Worm (Caenorhabditis elegans) whole organism, young adult: Measurements from ENCODE around the gene F13D12.8.

ENCODE experiments used
- C06A6.2 ChIP-seq: fragments of 200-800 bp; sonication (Bioruptor generic); conservative IDR thresholded peaks from 2 replicates; pipeline ENCODE4 v1.3.6; 2022; ENCODE audit warnings: missing genetic modification characterization, missing compliant biosample characterization
- D2030.7 ChIP-seq: fragments of 200-800 bp; sonication (Bioruptor generic); IDR thresholded peaks from 2 replicates; pipeline ENCODE4 v1.3.6; 2022; ENCODE audit warnings: missing genetic modification reagents, missing genetic modification characterization, missing compliant biosample characterization
- F33H1.4 ChIP-seq: fragments of 200-800 bp; sonication (Bioruptor generic); IDR thresholded peaks from 2 replicates; pipeline ENCODE4 v1.3.6; 2022; ENCODE audit warnings: missing genetic modification reagents, missing genetic modification characterization, missing compliant biosample characterization
- F55B11.4 ChIP-seq: sonication (generic microtip); optimal IDR thresholded peaks from 2 replicates; lab custom pipeline; 2016; ENCODE audit warnings: missing compliant biosample characterization, missing genetic modification characterization, borderline replicate concordance; ENCODE audit not compliant: insufficient read depth
- K12H6.12 ChIP-seq: fragments of 200-800 bp; sonication (Bioruptor generic); optimal IDR thresholded peaks from 2 replicates; lab custom pipeline; 2018; ENCODE audit warnings: mild to moderate bottlenecking, missing genetic modification characterization, missing compliant biosample characterization
- T26A5.8 ChIP-seq: sonication (generic microtip); optimal IDR thresholded peaks from 2 replicates; lab custom pipeline; 2016; ENCODE audit warnings: missing genetic modification characterization, missing compliant biosample characterization
- Y67H2A.10 ChIP-seq: fragments of 200-800 bp; sonication (Bioruptor generic); conservative IDR thresholded peaks from 2 replicates; pipeline ENCODE4 v1.3.6; 2022; ENCODE audit warnings: missing genetic modification reagents, missing genetic modification characterization, missing compliant biosample characterization
- Y95B8A.8 ChIP-seq: fragments of 200-800 bp; sonication (Bioruptor generic); IDR thresholded peaks from 2 replicates; pipeline ENCODE4 v1.3.6; 2022; ENCODE audit warnings: missing genetic modification reagents, missing genetic modification characterization, missing compliant biosample characterization
- ZK185.1 ChIP-seq: sonication (generic microtip); optimal IDR thresholded peaks from 2 replicates; lab custom pipeline; 2016; ENCODE audit warnings: mild to moderate bottlenecking, missing genetic modification characterization, missing compliant biosample characterization; ENCODE audit not compliant: poor library complexity, severe bottlenecking
- ama-1 ChIP-seq, 3 experiments: fragments of 150-350 bp in 1 of 3; sonication (generic microtip) in 2 of 3; optimal IDR thresholded peaks; 2 replicates each; lab custom pipeline; 2014 to 2018; ENCODE audit warnings: missing biosample characterization in 2 of 3, missing genetic modification characterization in 2 of 3, missing genetic modification reagents in 2 of 3
- atf-7 ChIP-seq: sonication (generic microtip); optimal IDR thresholded peaks from 2 replicates; lab custom pipeline; 2017; ENCODE audit warnings: mild to moderate bottlenecking, missing genetic modification characterization, missing compliant biosample characterization
- athp-1 ChIP-seq: sonication (generic microtip); optimal IDR thresholded peaks from 2 replicates; lab custom pipeline; 2017; ENCODE audit warnings: mild to moderate bottlenecking, missing genetic modification characterization, missing compliant biosample characterization
- attf-5 ChIP-seq: fragments of 200-800 bp; sonication (Bioruptor generic); optimal IDR thresholded peaks from 2 replicates; lab custom pipeline; 2018; ENCODE audit warnings: mild to moderate bottlenecking, missing genetic modification characterization, missing compliant biosample characterization
- attf-6 ChIP-seq: fragments of 200-800 bp; sonication (Bioruptor generic); IDR thresholded peaks from 2 replicates; pipeline ENCODE4 v1.3.6; 2022; ENCODE audit warnings: missing genetic modification reagents, missing genetic modification characterization, missing compliant biosample characterization
- ccch-3 ChIP-seq: fragments of 200-800 bp; sonication (Bioruptor generic); optimal IDR thresholded peaks from 2 replicates; lab custom pipeline; 2018; ENCODE audit warnings: mild to moderate bottlenecking, missing genetic modification characterization, missing compliant biosample characterization
- cebp-2 ChIP-seq: fragments of 200-800 bp; sonication (Bioruptor generic); IDR thresholded peaks from 2 replicates; pipeline ENCODE4 v1.3.6; 2022; ENCODE audit warnings: missing genetic modification characterization, missing compliant biosample characterization
- ceh-100 ChIP-seq: fragments of 200-800 bp; sonication (Bioruptor generic); IDR thresholded peaks from 2 replicates; pipeline ENCODE4 v1.3.6; 2022; ENCODE audit warnings: missing genetic modification reagents, missing genetic modification characterization, missing compliant biosample characterization
- dpff-1 ChIP-seq: sonication (generic microtip); optimal IDR thresholded peaks from 2 replicates; lab custom pipeline; 2017; ENCODE audit warnings: mild to moderate bottlenecking, missing genetic modification characterization, missing compliant biosample characterization
- efl-1 ChIP-seq: fragments of 150-350 bp; optimal IDR thresholded peaks from 2 replicates; lab custom pipeline; 2014; ENCODE audit warnings: missing biosample characterization, missing genetic modification reagents, missing genetic modification characterization
- egl-44 ChIP-seq: fragments of 200-800 bp; sonication (Bioruptor generic); IDR thresholded peaks from 2 replicates; pipeline ENCODE4 v1.3.6; 2022; ENCODE audit warnings: missing genetic modification reagents, missing genetic modification characterization, missing compliant biosample characterization
- egrh-3 ChIP-seq: fragments of 200-800 bp; sonication (Bioruptor generic); IDR thresholded peaks from 2 replicates; pipeline ENCODE4 v1.3.6; 2022; ENCODE audit warnings: missing genetic modification reagents, missing genetic modification characterization, missing compliant biosample characterization
- ekl-4 ChIP-seq: fragments of 200-800 bp; sonication (Bioruptor generic); IDR thresholded peaks from 2 replicates; pipeline ENCODE4 v1.3.6; 2022; ENCODE audit warnings: missing genetic modification reagents, missing genetic modification characterization, missing compliant biosample characterization
- gei-17 ChIP-seq: fragments of 200-800 bp; sonication (Bioruptor generic); optimal IDR thresholded peaks from 2 replicates; lab custom pipeline; 2018; ENCODE audit warnings: mild to moderate bottlenecking, missing genetic modification characterization, missing compliant biosample characterization
- hmg-20 ChIP-seq: fragments of 200-800 bp; sonication (Bioruptor generic); IDR thresholded peaks from 2 replicates; pipeline ENCODE4 v1.3.6; 2022; ENCODE audit warnings: missing genetic modification reagents, missing genetic modification characterization, missing compliant biosample characterization
- hsf-1 ChIP-seq: fragments of 200-800 bp; sonication (Bioruptor generic); IDR thresholded peaks from 2 replicates; pipeline ENCODE4 v1.3.6; 2022; ENCODE audit warnings: missing genetic modification reagents, missing genetic modification characterization, missing compliant biosample characterization
- lin-26 ChIP-seq: fragments of 200-800 bp; sonication (Bioruptor generic); IDR thresholded peaks from 2 replicates; pipeline ENCODE4 v1.3.6; 2022; ENCODE audit warnings: missing genetic modification reagents, missing genetic modification characterization, missing compliant biosample characterization
- lin-35 ChIP-seq, 3 experiments: fragments of 150-350 bp in 2 of 3; sonication (generic microtip) in 1 of 3; optimal IDR thresholded peaks; 2 replicates each; lab custom pipeline; 2014 to 2018; ENCODE audit warnings: missing biosample characterization in 3 of 3, missing genetic modification characterization in 3 of 3, missing genetic modification reagents in 3 of 3
- lin-40 ChIP-seq: sonication (generic microtip); optimal IDR thresholded peaks from 2 replicates; lab custom pipeline; 2016; ENCODE audit warnings: missing genetic modification characterization, mild to moderate bottlenecking, missing compliant biosample characterization, missing genotype, missing genetic modification reagents
- lir-1 ChIP-seq: fragments of 200-800 bp; sonication (Bioruptor generic); conservative IDR thresholded peaks from 2 replicates; pipeline ENCODE4 v1.3.6; 2022; ENCODE audit warnings: missing genetic modification reagents, missing genetic modification characterization, missing compliant biosample characterization
- nfya-1 ChIP-seq: sonication (generic microtip); optimal IDR thresholded peaks from 2 replicates; lab custom pipeline; 2017; ENCODE audit warnings: antibody characterized with exemption, missing compliant biosample characterization, missing genetic modification characterization, borderline replicate concordance; ENCODE audit not compliant: insufficient read depth
- nfyb-1 ChIP-seq: fragments of 200-800 bp; sonication (Bioruptor generic); IDR thresholded peaks from 2 replicates; pipeline ENCODE4 v1.3.6; 2022; ENCODE audit warnings: missing genetic modification reagents, missing genetic modification characterization, missing compliant biosample characterization
- pbrm-1 ChIP-seq: fragments of 200-800 bp; sonication (Bioruptor generic); IDR thresholded peaks from 2 replicates; pipeline ENCODE4 v1.3.6; 2022; ENCODE audit warnings: missing genetic modification reagents, missing genetic modification characterization, missing compliant biosample characterization
- rcor-1 ChIP-seq: fragments of 200-800 bp; sonication (Bioruptor generic); IDR thresholded peaks from 2 replicates; pipeline ENCODE4 v1.3.6; 2022; ENCODE audit warnings: missing genetic modification reagents, missing genetic modification characterization, missing compliant biosample characterization
- snpc-3.4 ChIP-seq: sonication (generic microtip); optimal IDR thresholded peaks from 2 replicates; lab custom pipeline; 2017; ENCODE audit warnings: missing genetic modification characterization, mild to moderate bottlenecking, missing compliant biosample characterization, antibody characterized with exemption, moderate library complexity, missing genotype, missing genetic modification reagents
- snpc-4 ChIP-seq, 5 experiments: fragments of 150-350 bp in 1 of 5; sonication (generic microtip) in 4 of 5; optimal IDR thresholded peaks; 2 replicates each; lab custom pipeline; 2014 to 2018; ENCODE audit warnings: missing genetic modification characterization in 5 of 5, missing biosample characterization in 3 of 5, antibody characterized with exemption in 2 of 5, mild to moderate bottlenecking in 2 of 5, missing compliant biosample characterization in 2 of 5, missing genotype in 2 of 5, moderate library complexity in 2 of 5, missing genetic modification reagents in 1 of 5
- somi-1 ChIP-seq: fragments of 200-800 bp; sonication (Bioruptor generic); optimal IDR thresholded peaks from 2 replicates; lab custom pipeline; 2018; ENCODE audit warnings: mild to moderate bottlenecking, missing genetic modification characterization, missing compliant biosample characterization
- ztf-22 ChIP-seq: fragments of 200-800 bp; sonication (Bioruptor generic); optimal IDR thresholded peaks from 2 replicates; lab custom pipeline; 2018; ENCODE audit warnings: mild to moderate bottlenecking, missing genetic modification characterization, moderate library complexity, missing compliant biosample characterization

F13D12.8 gene

ce11 chrII:11728545-11729105 is 3.8 kb downstream of the F13D12.8 start, which contains the start of gene alh-8 (continued):
- peak; percentile 40 for TF ChIP-seq ZK185.1 (tag; lab: Kevin White, UChicago)
- peak; percentile 3 for TF ChIP-seq snpc-3.4
- TF ChIP-seq snpc-4 (GFP tag; optimal IDR thresholded peaks at IDR 0.05; lab: Kevin White, UChicago): no peak
- TF ChIP-seq snpc-4 (tag; optimal IDR thresholded peaks at IDR 0.05; lab: Kevin White, UChicago): peak in 1 of 4 experiments; percentile 24
- peak; percentile 43 for TF ChIP-seq K12H6.12 (tag; lab: Kevin White, UChicago)
- TF ChIP-seq ceh-100 (GFP tag; lab: Robert Waterston, UW): no peak
- TF ChIP-seq attf-5 (GFP tag; lab: Kevin White, UChicago): peak; percentile 48
- no peak for TF ChIP-seq Y67H2A.10 (GFP tag; lab: Robert Waterston, UW)
- no peak for TF ChIP-seq F33H1.4 (GFP tag; lab: Robert Waterston, UW)
- TF ChIP-seq nfya-1 (tag; lab: Kevin White, UChicago): no peak
- TF ChIP-seq nfyb-1 (GFP tag; lab: Robert Waterston, UW): 0 out of 2 replicates have a peak, but pooled peaks have one; percentile 50
- TF ChIP-seq ama-1 (optimal IDR thresholded peaks at IDR 0.05; lab: Kevin White, UChicago): no peak
- no peak for TF ChIP-seq ama-1 (GFP tag; optimal IDR thresholded peaks at IDR 0.05; lab: Kevin White, UChicago)
- peak; percentile 5 for TF ChIP-seq athp-1 (tag; lab: Kevin White, UChicago)
- 0 out of 2 replicates have a peak, but pooled peaks have one; percentile 40 for TF ChIP-seq lin-26 (GFP tag; lab: Robert Waterston, UW)
- TF ChIP-seq lir-1 (GFP tag; lab: Robert Waterston, UW): 0 out of 2 replicates have a peak, but pooled peaks have one; percentile 30
- peak; percentile 29 for TF ChIP-seq ztf-22 (GFP tag; lab: Kevin White, UChicago)
- no peak for TF ChIP-seq cebp-2 (GFP tag; lab: Robert Waterston, UW)
- TF ChIP-seq ekl-4 (GFP tag; lab: Robert Waterston, UW): peak; percentile 63
- 0 out of 2 replicates have a peak, but pooled peaks have one; percentile 14 for TF ChIP-seq D2030.7
- no peak for TF ChIP-seq ccch-3 (GFP tag; lab: Kevin White, UChicago)
- 0 out of 2 replicates have a peak, but pooled peaks have one; percentile 9 for TF ChIP-seq pbrm-1
- TF ChIP-seq hmg-20: no peak
- no peak for TF ChIP-seq C06A6.2
- no peak for TF ChIP-seq efl-1 (GFP tag; lab: Kevin White, UChicago)
- peak; percentile 36; the same call in 1 of the 2 replicates for TF ChIP-seq rcor-1 (GFP tag; lab: Robert Waterston, UW)
- TF ChIP-seq gei-17 (GFP tag; lab: Kevin White, UChicago): peak; percentile 30
- TF ChIP-seq somi-1: peak; percentile 68
- TF ChIP-seq, all 124 proteins: peak for 37

DNA sequence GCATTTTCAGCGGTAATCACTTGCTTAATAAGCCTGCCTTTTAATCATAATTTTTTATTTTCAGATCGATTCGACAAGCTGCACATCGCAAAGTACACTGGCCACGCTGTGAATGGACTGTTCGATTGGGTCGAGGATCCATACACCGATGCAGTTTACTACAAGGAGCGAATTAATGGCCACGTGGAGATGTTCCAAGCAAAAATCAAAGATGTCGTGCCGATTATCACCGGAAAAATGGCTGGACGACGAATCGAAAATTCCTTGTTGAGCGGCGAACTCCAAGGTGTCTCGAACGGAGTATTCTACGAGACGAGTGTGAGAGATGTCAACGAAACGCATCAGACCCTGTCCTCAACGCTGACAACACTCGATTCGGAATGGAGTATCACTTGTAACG is 5.0 kb downstream of the F13D12.8 start:
- TF ChIP-seq Y95B8A.8 (no peak), C06A6.2 (no peak), egrh-3 (no peak), hsf-1 (no peak), F55B11.4 (tag; lab: Kevin White, UChicago) (no peak), lin-35 (GFP tag; optimal IDR thresholded peaks at IDR 0.05; lab: Kevin White, UChicago) (no peak), ama-1 (optimal IDR thresholded peaks at IDR 0.05; lab: Kevin White, UChicago) (no peak), ama-1 (GFP tag; optimal IDR thresholded peaks at IDR 0.05; lab: Kevin White, UChicago) (no peak), somi-1 (no peak), T26A5.8 (tag; lab: Kevin White, UChicago) (no peak), nfya-1 (tag; lab: Kevin White, UChicago) (no peak), egl-44 (GFP tag; lab: Robert Waterston, UW) (no peak), lin-40 (tag; lab: Kevin White, UChicago) (no peak), dpff-1 (tag; lab: Kevin White, UChicago) (no peak), atf-7 (no peak), attf-6 (no peak)
- TF ChIP-seq, all 124 proteins: peak for 0
